Worm (Caenorhabditis elegans): Measurements from ENCODE around the gene F54D12.2.

ce11 chrII:1372138-1372537, 26.4 kb upstream of the F54D12.2 start:
- no peak for TF ChIP-seq med-1 (GFP tag; optimal IDR thresholded peaks at IDR 0.05; ENCODE audit: insufficient read depth)
- TF ChIP-seq ztf-29 (GFP tag; IDR thresholded peaks at IDR 0.05): no peak
- TF ChIP-seq flt-1 (GFP tag; IDR thresholded peaks at IDR 0.05): no peak
- no peak for TF ChIP-seq T22C8.4 (GFP tag; IDR thresholded peaks at IDR 0.05)
- no peak for TF ChIP-seq ztf-23 (GFP tag; IDR thresholded peaks at IDR 0.05)
- TF ChIP-seq klf-2 (GFP tag; conservative IDR thresholded peaks at IDR 0.05): no peak
- TF ChIP-seq ref-1 (GFP tag; conservative IDR thresholded peaks at IDR 0.05): no peak
- TF ChIP-seq tab-1 (GFP tag; IDR thresholded peaks at IDR 0.05): no peak

Data from whole organism, midembryonic.